Worm (Caenorhabditis elegans) whole organism, mixed stage, embryonic: Measurements from ENCODE around the gene sre-21.
A peak's percentile ranks its signal among the peaks of the same experiment; 100 is the strongest.

ENCODE experiments used
- M03D4.4 ChIP-seq: sonication (generic microtip); optimal IDR thresholded peaks from 2 replicates; lab custom pipeline; 2017; ENCODE audit warnings: mild to moderate bottlenecking, missing genetic modification characterization, missing compliant biosample characterization
- ceh-39 ChIP-seq: fragments of 150-350 bp; optimal IDR thresholded peaks from 2 replicates; lab custom pipeline; 2014; ENCODE audit warnings: missing biosample characterization, missing genetic modification characterization
- ceh-83 ChIP-seq: fragments of 200-800 bp; sonication (Bioruptor generic); optimal IDR thresholded peaks from 2 replicates; lab custom pipeline; 2018; ENCODE audit warnings: mild to moderate bottlenecking, missing genetic modification characterization, missing compliant biosample characterization
- drap-1 ChIP-seq: fragments of 200-800 bp; sonication (Bioruptor generic); optimal IDR thresholded peaks from 3 replicates; lab custom pipeline; 2018; ENCODE audit warnings: mild to moderate bottlenecking, missing genetic modification characterization, missing compliant biosample characterization
- elt-3 ChIP-seq: fragments of 150-350 bp; optimal IDR thresholded peaks from 2 replicates; lab custom pipeline; 2014; ENCODE audit warnings: missing biosample characterization, missing genetic modification characterization
- lsy-2 ChIP-seq: fragments of 150-350 bp; optimal IDR thresholded peaks from 2 replicates; lab custom pipeline; 2014; ENCODE audit warnings: missing biosample characterization, missing genetic modification characterization
- mep-1 ChIP-seq: fragments of 150-350 bp; optimal IDR thresholded peaks from 2 replicates; lab custom pipeline; 2017; ENCODE audit warnings: missing biosample characterization, missing genetic modification reagents, missing genetic modification characterization, inconsistent platforms
- mls-2 ChIP-seq: sonication (generic microtip); optimal IDR thresholded peaks from 2 replicates; lab custom pipeline; 2016; ENCODE audit warnings: mild to moderate bottlenecking, missing genetic modification characterization, moderate library complexity, missing compliant biosample characterization
- nhr-237 ChIP-seq: fragments of 150-350 bp; optimal IDR thresholded peaks from 2 replicates; lab custom pipeline; 2014; ENCODE audit warnings: missing biosample characterization, missing genetic modification characterization
- unc-62 ChIP-seq: fragments of 150-350 bp; optimal IDR thresholded peaks from 2 replicates; lab custom pipeline; 2014; ENCODE audit warnings: missing biosample characterization, missing genetic modification reagents, missing genetic modification characterization

DNA sequence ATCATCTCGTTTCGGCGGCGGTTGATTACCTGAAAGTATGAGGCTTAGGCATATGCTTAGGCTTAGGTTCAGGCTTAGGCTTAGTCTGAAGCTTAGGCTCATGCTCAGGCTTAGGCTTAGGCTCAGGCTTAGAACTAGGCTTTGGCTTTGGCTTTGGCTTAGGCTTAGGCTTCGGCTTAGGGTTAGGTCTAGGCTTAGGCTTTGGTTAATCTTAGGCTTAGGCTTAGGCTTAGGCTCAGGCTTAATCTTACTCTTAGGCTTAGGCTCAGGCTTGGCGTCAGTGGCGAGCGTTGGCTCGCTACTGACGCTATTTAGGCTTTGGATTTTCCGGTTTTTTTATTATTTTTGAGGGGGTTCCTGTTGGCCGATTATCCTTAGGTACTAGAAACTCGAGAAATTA is 29.2 kb downstream of the sre-21 start:
- TF ChIP-seq elt-3 (no peak), unc-62 (GFP tag; lab: Kevin White, UChicago) (no peak), nhr-237 (tag; lab: Kevin White, UChicago) (no peak), lsy-2 (tag; lab: Kevin White, UChicago) (no peak), ceh-83 (GFP tag; lab: Kevin White, UChicago) (peak; percentile 53), drap-1 (no peak), mep-1 (tag; lab: Kevin White, UChicago) (no peak), ceh-39 (tag; lab: Kevin White, UChicago) (no peak), M03D4.4 (tag; lab: Kevin White, UChicago) (no peak), mls-2 (tag; lab: Kevin White, UChicago) (no peak)
